Fruit fly (Drosophila melanogaster): ENCODE data around the gene CG5612.

Gene CG5612

DNA sequence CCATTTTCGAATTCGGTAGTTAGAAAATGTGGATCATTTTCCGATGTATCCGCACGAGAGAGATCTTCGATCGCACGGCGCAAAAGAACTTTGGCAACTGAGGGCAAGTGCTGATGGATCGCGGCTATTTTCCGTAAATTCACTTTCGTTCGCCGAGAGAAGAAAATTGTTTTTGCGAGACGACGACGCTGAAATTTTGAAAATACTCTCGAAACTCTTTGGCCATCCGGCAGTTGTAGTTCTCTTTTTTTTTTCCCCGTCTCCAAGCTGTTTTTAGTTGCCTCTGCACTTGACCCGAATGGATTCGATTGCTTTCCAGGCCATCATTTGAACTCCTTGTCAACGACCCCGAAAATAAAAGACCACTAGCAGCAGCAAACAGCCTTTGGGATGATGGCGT lies at the start of gene CG5612:
CG5612 (minus strand) TSS at position 101 of the 400 bp plus-strand sequence.
- no peak for TF ChIP-seq noc (tag; optimal IDR thresholded peaks at IDR 0.05)

DNA sequence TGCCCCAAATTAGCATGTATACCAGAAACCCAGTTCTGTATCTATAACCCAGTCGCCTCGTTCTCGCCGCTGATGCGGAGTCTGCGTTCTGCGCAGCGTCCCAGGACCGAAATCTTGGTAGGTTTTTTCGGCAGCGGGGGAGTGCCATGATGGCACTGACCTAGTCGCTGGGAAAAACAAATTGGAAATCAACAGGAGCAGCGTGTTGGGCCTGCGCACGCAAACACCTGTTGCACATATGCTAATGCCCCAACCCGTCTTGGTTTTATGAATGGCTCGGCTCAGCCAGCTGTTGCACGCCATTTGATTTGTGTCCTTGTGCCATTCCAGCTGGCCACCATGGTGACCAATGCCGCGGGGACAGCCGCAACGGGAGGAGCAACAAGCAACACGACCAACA lies 37.0 kb upstream of the CG5612 start:
- TF ChIP-seq noc (tag; optimal IDR thresholded peaks at IDR 0.05): no peak

- no peak for TF ChIP-seq noc (tag; optimal IDR thresholded peaks at IDR 0.05)
Observed at dm6 chr3R:27661971-27662489, 36.2 kb upstream of the CG5612 start, which contains the start of gene unc80. unc80 (plus strand) TSS chr3R:27662439.

- no peak for TF ChIP-seq noc (tag; optimal IDR thresholded peaks at IDR 0.05)
Observed at dm6 chr3R:27661389-27661788, 35.6 kb upstream of the CG5612 start.

dm6 chr3R:27660127-27660579 lies 34.3 kb upstream of the CG5612 start, which contains the start of gene Mlc1:
Mlc1 (minus strand) TSS chr3R:27660177.
- no peak for TF ChIP-seq noc (tag; optimal IDR thresholded peaks at IDR 0.05)

DNA sequence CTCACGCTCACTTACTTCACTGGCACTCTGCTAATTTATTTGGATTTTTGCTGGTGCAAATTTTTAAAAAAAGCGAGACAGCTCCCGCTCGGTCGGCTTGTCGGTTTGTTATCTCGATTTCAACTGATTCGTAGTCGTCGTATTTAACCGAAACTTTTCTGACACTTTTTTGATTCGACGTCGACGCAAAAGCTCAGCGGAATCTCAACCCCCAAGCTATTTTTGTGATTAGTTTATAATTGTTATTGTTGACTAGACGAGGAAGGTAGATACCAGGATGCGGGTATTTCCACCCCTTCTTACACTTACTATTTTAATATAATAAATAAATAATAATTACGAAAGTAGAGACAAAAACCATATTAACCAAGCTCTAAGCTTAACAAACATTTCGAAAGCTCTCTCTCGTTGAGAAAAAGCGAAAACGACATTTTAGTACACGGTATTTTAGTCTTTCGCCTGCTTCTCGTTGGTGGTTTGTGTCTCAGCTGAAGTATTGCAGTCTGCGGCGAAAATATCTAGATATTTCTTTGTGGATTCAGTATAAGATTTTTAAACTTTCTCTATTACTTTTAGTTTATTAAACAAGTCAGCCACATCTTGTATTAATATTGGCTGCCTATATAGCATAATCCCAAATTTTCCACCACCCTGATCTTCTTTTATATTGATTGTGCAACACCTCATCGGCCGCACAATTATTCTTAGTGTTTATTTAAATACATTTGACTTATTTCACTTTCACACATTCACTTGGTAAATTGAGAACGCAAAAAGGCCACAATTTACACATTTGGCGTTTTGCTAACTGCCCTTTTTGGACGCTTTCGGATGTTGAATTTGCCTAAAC lies 31.1 kb upstream of the CG5612 start, which contains the start of gene tau:
tau (minus strand) TSS at position 311 of the 850 bp plus-strand sequence.
- no peak for TF ChIP-seq noc (tag; optimal IDR thresholded peaks at IDR 0.05)

- TF ChIP-seq noc (tag; optimal IDR thresholded peaks at IDR 0.05): no peak
Observed at dm6 chr3R:27655109-27655508, 29.3 kb upstream of the CG5612 start.

- TF ChIP-seq noc (tag; optimal IDR thresholded peaks at IDR 0.05): no peak
Observed at dm6 chr3R:27652156-27652810, 26.5 kb upstream of the CG5612 start, which contains the start of gene RpS10a. RpS10a (plus strand) TSS chr3R:27652760.

dm6 chr3R:27651710-27652109 lies 25.9 kb upstream of the CG5612 start:
- TF ChIP-seq noc (tag; optimal IDR thresholded peaks at IDR 0.05): no peak

- TF ChIP-seq noc (tag; optimal IDR thresholded peaks at IDR 0.05): no peak
Observed at dm6 chr3R:27647817-27648216, 22.0 kb upstream of the CG5612 start.

dm6 chr3R:27643080-27643479 lies 17.3 kb upstream of the CG5612 start:
- no peak for TF ChIP-seq noc (tag; optimal IDR thresholded peaks at IDR 0.05)

- TF ChIP-seq noc (tag; optimal IDR thresholded peaks at IDR 0.05): no peak
Observed at dm6 chr3R:27637264-27637860, 11.6 kb upstream of the CG5612 start.

- TF ChIP-seq noc (tag; optimal IDR thresholded peaks at IDR 0.05): no peak
Observed at dm6 chr3R:27636720-27637119, 10.9 kb upstream of the CG5612 start.

- TF ChIP-seq noc (tag; optimal IDR thresholded peaks at IDR 0.05): peak; percentile 100
Observed at dm6 chr3R:27636010-27636584, 10.3 kb upstream of the CG5612 start, which contains the start of the genes CG5611 and Mtl. CG5611 (minus strand) TSS chr3R:27636060. Mtl (plus strand) TSS chr3R:27636412.

dm6 chr3R:27622993-27623392 lies 2.8 kb downstream of the CG5612 start:
- TF ChIP-seq noc (tag; optimal IDR thresholded peaks at IDR 0.05): no peak

dm6 chr3R:27621861-27622260 lies 4.0 kb downstream of the CG5612 start:
- TF ChIP-seq noc (tag; optimal IDR thresholded peaks at IDR 0.05): no peak
